Worm (Caenorhabditis elegans): ENCODE measurements around the gene pas-6.

The pas-6 gene

ce11 chrV:5582308-5582707, 1.8 kb downstream of the pas-6 start:
- no peak for TF ChIP-seq irx-1 (tag; optimal IDR thresholded peaks at IDR 0.05)
- no peak for TF ChIP-seq nhr-71 (tag; optimal IDR thresholded peaks at IDR 0.05)
- peak; percentile 63 for TF ChIP-seq lin-14 (GFP tag; optimal IDR thresholded peaks at IDR 0.05)
- peak; percentile 3 for TF ChIP-seq fkh-10 (GFP tag; optimal IDR thresholded peaks at IDR 0.05)
- TF ChIP-seq nhr-84 (tag; optimal IDR thresholded peaks at IDR 0.05): no peak
- no peak for TF ChIP-seq unc-86 (tag; optimal IDR thresholded peaks at IDR 0.05)
- no peak for TF ChIP-seq dpl-1 (GFP tag; optimal IDR thresholded peaks at IDR 0.05)
- peak; percentile 5 for TF ChIP-seq ces-1 (GFP tag; optimal IDR thresholded peaks at IDR 0.05)
- no peak for TF ChIP-seq pax-3 (tag; optimal IDR thresholded peaks at IDR 0.05)
- TF ChIP-seq efl-1 (optimal IDR thresholded peaks at IDR 0.05): no peak
- TF ChIP-seq efl-1 (GFP tag; optimal IDR thresholded peaks at IDR 0.05 in 1 of 2): peak in 1 of 2 experiments; percentile 88
- no peak for TF ChIP-seq sup-37 (GFP tag; optimal IDR thresholded peaks at IDR 0.05)
- TF ChIP-seq xbp-1 (tag; optimal IDR thresholded peaks at IDR 0.05): no peak
- no peak for TF ChIP-seq nhr-237 (tag; optimal IDR thresholded peaks at IDR 0.05)
- no peak for TF ChIP-seq pqm-1 (tag; optimal IDR thresholded peaks at IDR 0.05)
- peak in 1 of 3 experiments; percentile 20 for TF ChIP-seq ceh-82 (tag; optimal IDR thresholded peaks at IDR 0.05)

- TF ChIP-seq ets-5 (GFP tag; IDR thresholded peaks at IDR 0.05) (no peak), tbx-2 (tag; optimal IDR thresholded peaks at IDR 0.05) (no peak), ceh-8 (GFP tag; optimal IDR thresholded peaks at IDR 0.05) (no peak), fkh-10 (GFP tag; optimal IDR thresholded peaks at IDR 0.05) (no peak), lin-39 (tag; optimal IDR thresholded peaks at IDR 0.05) (no peak)
Measured at ce11 chrV:5581312-5581711, 2.8 kb downstream of the pas-6 start, which contains the start of gene klc-2. TSS of gene klc-2 (minus strand) at chrV:5581412.

DNA sequence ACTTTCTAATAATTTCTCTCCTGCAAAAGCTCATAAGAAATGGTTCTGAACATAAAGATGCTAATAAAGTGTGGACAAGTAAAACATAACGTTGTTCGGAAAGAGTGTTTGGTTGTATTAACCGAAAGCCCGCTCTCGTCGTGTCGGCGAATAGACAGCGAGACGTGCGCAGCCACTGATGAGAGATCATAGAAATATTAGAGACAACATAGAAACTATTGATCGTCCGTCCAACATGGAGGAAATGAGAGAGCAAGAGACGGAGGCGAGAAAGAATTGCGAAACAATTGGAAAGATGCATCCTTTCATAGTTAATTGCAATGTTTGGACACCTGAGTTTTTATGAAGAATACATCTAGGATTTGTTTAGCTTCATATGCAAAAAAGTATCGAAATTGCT, 3.6 kb downstream of the pas-6 start:
- TF ChIP-seq fkh-10 (GFP tag; optimal IDR thresholded peaks at IDR 0.05): no peak
- peak; percentile 50 for TF ChIP-seq snpc-4 (tag; optimal IDR thresholded peaks at IDR 0.05)
- TF ChIP-seq hlh-17 (GFP tag; optimal IDR thresholded peaks at IDR 0.05; ENCODE audit: borderline replicate concordance): no peak
- peak; percentile 56 to 62 for TF ChIP-seq lin-35 (GFP tag; optimal IDR thresholded peaks at IDR 0.05)
- no peak for TF ChIP-seq ceh-88 (GFP tag; IDR thresholded peaks at IDR 0.05)
- peak in 2 of 3 experiments; percentile 14 to 54 for TF ChIP-seq dpl-1 (GFP tag; optimal IDR thresholded peaks at IDR 0.05)
- TF ChIP-seq skn-1 (tag; optimal IDR thresholded peaks at IDR 0.05): peak; percentile 50
- TF ChIP-seq lin-15B (tag; optimal IDR thresholded peaks at IDR 0.05): no peak
- TF ChIP-seq nhr-84 (tag; optimal IDR thresholded peaks at IDR 0.05): no peak
- no peak for TF ChIP-seq ceh-63 (GFP tag; optimal IDR thresholded peaks at IDR 0.05)
- TF ChIP-seq nhr-12 (tag; optimal IDR thresholded peaks at IDR 0.05): no peak
- no peak for TF ChIP-seq sox-4 (tag; optimal IDR thresholded peaks at IDR 0.05)
- peak; percentile 59 for TF ChIP-seq F16B12.6 (tag; optimal IDR thresholded peaks at IDR 0.05)
- no peak for TF ChIP-seq nhr-85 (tag)
- TF ChIP-seq hlh-4 (tag; optimal IDR thresholded peaks at IDR 0.05): no peak
- no peak for TF ChIP-seq mef-2 (tag; optimal IDR thresholded peaks at IDR 0.05)
- TF ChIP-seq alr-1 (tag; optimal IDR thresholded peaks at IDR 0.05; ENCODE audit: borderline replicate concordance): no peak
- peak; percentile 10 for TF ChIP-seq ama-1 (optimal IDR thresholded peaks at IDR 0.05)
- TF ChIP-seq ceh-90 (tag; optimal IDR thresholded peaks at IDR 0.05): no peak
- no peak for TF ChIP-seq fos-1 (tag; optimal IDR thresholded peaks at IDR 0.05)
- no peak for TF ChIP-seq nhr-19 (GFP tag; conservative IDR thresholded peaks at IDR 0.05)
- TF ChIP-seq xbp-1 (tag; optimal IDR thresholded peaks at IDR 0.05): peak; percentile 34
- TF ChIP-seq ztf-11 (tag; optimal IDR thresholded peaks at IDR 0.05): no peak
- no peak for TF ChIP-seq ces-1 (GFP tag; optimal IDR thresholded peaks at IDR 0.05)
- no peak for TF ChIP-seq vab-15 (tag; optimal IDR thresholded peaks at IDR 0.05)
- TF ChIP-seq unc-62 (GFP tag; optimal IDR thresholded peaks at IDR 0.05): no peak
- TF ChIP-seq unc-130 (tag; optimal IDR thresholded peaks at IDR 0.05): no peak
- TF ChIP-seq jun-1 (tag; optimal IDR thresholded peaks at IDR 0.05): peak; percentile 17
- TF ChIP-seq sup-37 (GFP tag; optimal IDR thresholded peaks at IDR 0.05): no peak
- no peak for TF ChIP-seq dsc-1 (tag; optimal IDR thresholded peaks at IDR 0.05)
- peak; percentile 67 to 90 for TF ChIP-seq lsy-2 (tag; optimal IDR thresholded peaks at IDR 0.05)
- TF ChIP-seq nhr-77 (tag; optimal IDR thresholded peaks at IDR 0.05): peak; percentile 29
- TF ChIP-seq nhr-76 (tag; optimal IDR thresholded peaks at IDR 0.05): no peak
- TF ChIP-seq lin-13 (GFP tag; optimal IDR thresholded peaks at IDR 0.05): peak; percentile 40
- peak; percentile 15 for TF ChIP-seq zip-4 (GFP tag; optimal IDR thresholded peaks at IDR 0.05)
- no peak for TF ChIP-seq nhr-11 (tag; optimal IDR thresholded peaks at IDR 0.05)
- no peak for TF ChIP-seq Y116A8C.19 (tag; optimal IDR thresholded peaks at IDR 0.05; ENCODE audit: borderline replicate concordance)
